Fruit fly (Drosophila melanogaster) whole organism, prepupa: ENCODE data around the gene lilli.

Experiments used
- Blimp-1 ChIP-seq: fragments of 200-800 bp; sonication (Bioruptor generic); optimal IDR thresholded peaks from 3 replicates; lab custom pipeline; 2017; ENCODE audit warnings: missing biosample characterization, missing genetic modification characterization, mild to moderate bottlenecking, moderate library complexity, missing genetic modification reagents
- CG10631 ChIP-seq: fragments of 200-800 bp; sonication (Bioruptor generic); optimal IDR thresholded peaks from 2 replicates; lab custom pipeline; 2016; ENCODE audit warnings: missing biosample characterization, missing genetic modification characterization
- CG10669 ChIP-seq: fragments of 200-800 bp; sonication (Bioruptor generic); optimal IDR thresholded peaks from 3 replicates; lab custom pipeline; 2018; ENCODE audit warnings: missing biosample characterization, mild to moderate bottlenecking, missing genetic modification characterization, moderate library complexity
- CG11294 ChIP-seq: fragments of 200-800 bp; sonication (Bioruptor generic); IDR thresholded peaks from 2 replicates; pipeline ENCODE4 v1.3.6; 2022; ENCODE audit warnings: missing biosample characterization, missing genetic modification characterization
- CG11902 ChIP-seq: fragments of 200-800 bp; sonication (Bioruptor generic); optimal IDR thresholded peaks from 3 replicates; lab custom pipeline; 2016; ENCODE audit warnings: missing biosample characterization, missing genetic modification characterization
- CG15336 ChIP-seq: fragments of 200-800 bp; sonication (Bioruptor generic); IDR thresholded peaks from 2 replicates; pipeline ENCODE4 v1.3.6; 2022; ENCODE audit warnings: missing biosample characterization, missing genetic modification characterization
- CG1621 ChIP-seq: fragments of 200-800 bp; sonication (Bioruptor generic); optimal IDR thresholded peaks from 3 replicates; lab custom pipeline; 2018; ENCODE audit warnings: missing biosample characterization, mild to moderate bottlenecking, missing genetic modification characterization
- CG16779 ChIP-seq: fragments of 200-800 bp; sonication (Bioruptor generic); optimal IDR thresholded peaks from 3 replicates; lab custom pipeline; 2017; ENCODE audit warnings: missing biosample characterization, mild to moderate bottlenecking, missing genetic modification characterization
- CG3032 ChIP-seq: fragments of 200-800 bp; optimal IDR thresholded peaks from 2 replicates; lab custom pipeline; 2019; ENCODE audit warnings: missing biosample characterization, mild to moderate bottlenecking, missing genetic modification characterization, moderate library complexity
- CG31627 ChIP-seq: fragments of 200-800 bp; sonication (Bioruptor generic); optimal IDR thresholded peaks from 3 replicates; lab custom pipeline; 2016; ENCODE audit warnings: missing biosample characterization, missing genetic modification characterization
- CG32006 ChIP-seq: fragments of 200-800 bp; sonication (Bioruptor generic); optimal IDR thresholded peaks from 3 replicates; lab custom pipeline; 2017; ENCODE audit warnings: missing biosample characterization, mild to moderate bottlenecking, missing genetic modification characterization
- CG34406 ChIP-seq: fragments of 200-800 bp; sonication (Bioruptor generic); optimal IDR thresholded peaks from 3 replicates; lab custom pipeline; 2016; ENCODE audit warnings: missing biosample characterization, missing genetic modification characterization
- CG6163 ChIP-seq: fragments of 200-800 bp; sonication (Bioruptor generic); IDR thresholded peaks from 3 replicates; pipeline ENCODE4 v1.3.6; 2022; ENCODE audit warnings: missing biosample characterization, missing genetic modification characterization
- CG6276 ChIP-seq: fragments of 200-800 bp; sonication (Bioruptor generic); optimal IDR thresholded peaks from 2 replicates; lab custom pipeline; 2017; ENCODE audit warnings: missing biosample characterization, mild to moderate bottlenecking, missing genetic modification characterization
- CG6792 ChIP-seq: fragments of 200-800 bp; sonication (Bioruptor generic); optimal IDR thresholded peaks from 3 replicates; lab custom pipeline; 2016; ENCODE audit warnings: missing biosample characterization, missing genetic modification characterization
- CG6808 ChIP-seq: fragments of 200-800 bp; sonication (Bioruptor generic); optimal IDR thresholded peaks from 3 replicates; lab custom pipeline; 2017; ENCODE audit warnings: missing biosample characterization, missing genetic modification characterization, mild to moderate bottlenecking, moderate library complexity, missing genetic modification reagents
- CG6854 ChIP-seq: fragments of 200-800 bp; sonication (Bioruptor generic); optimal IDR thresholded peaks from 2 replicates; lab custom pipeline; 2017; ENCODE audit warnings: missing biosample characterization, mild to moderate bottlenecking, missing genetic modification characterization
- CG8319 ChIP-seq: fragments of 200-800 bp; sonication (Bioruptor generic); optimal IDR thresholded peaks from 3 replicates; lab custom pipeline; 2016; ENCODE audit warnings: missing biosample characterization, missing genetic modification characterization
- CG8632 ChIP-seq: fragments of 200-800 bp; sonication (Bioruptor generic); optimal IDR thresholded peaks from 3 replicates; lab custom pipeline; 2016; ENCODE audit warnings: missing biosample characterization, missing genetic modification characterization
- CG9139 ChIP-seq: fragments of 200-800 bp; sonication (Bioruptor generic); optimal IDR thresholded peaks from 3 replicates; lab custom pipeline; 2017; ENCODE audit warnings: missing biosample characterization, mild to moderate bottlenecking, missing genetic modification characterization
- Eip75B ChIP-seq: fragments of 200-800 bp; sonication (Bioruptor generic); optimal IDR thresholded peaks from 3 replicates; lab custom pipeline; 2016; ENCODE audit warnings: missing biosample characterization, missing genetic modification characterization
- Eip78C ChIP-seq: fragments of 200-800 bp; sonication (Bioruptor generic); peaks from one replicate; lab custom pipeline; 2016; ENCODE audit warnings: missing biosample characterization, missing genetic modification characterization
- Eip93F ChIP-seq: fragments of 200-800 bp; sonication (Bioruptor generic); optimal IDR thresholded peaks from 2 replicates; lab custom pipeline; 2016; ENCODE audit warnings: missing biosample characterization, mild to moderate bottlenecking, missing genetic modification characterization
- Ets21C ChIP-seq: fragments of 200-800 bp; sonication (Bioruptor generic); optimal IDR thresholded peaks from 3 replicates; lab custom pipeline; 2016; ENCODE audit warnings: missing biosample characterization, missing genetic modification characterization
- Gug ChIP-seq: fragments of 200-800 bp; sonication (Bioruptor generic); IDR thresholded peaks from 2 replicates; pipeline ENCODE4 v1.3.6; 2022; ENCODE audit warnings: missing biosample characterization, missing genetic modification characterization
- Hr4 ChIP-seq: fragments of 200-800 bp; sonication (Bioruptor generic); optimal IDR thresholded peaks from 3 replicates; lab custom pipeline; 2016; ENCODE audit warnings: missing biosample characterization, missing genetic modification characterization
- Lpt ChIP-seq: fragments of 200-800 bp; sonication (Bioruptor generic); optimal IDR thresholded peaks from 3 replicates; lab custom pipeline; 2016; ENCODE audit warnings: missing biosample characterization, missing genetic modification characterization
- Met ChIP-seq: fragments of 200-800 bp; sonication (Bioruptor generic); optimal IDR thresholded peaks from 3 replicates; lab custom pipeline; 2016; ENCODE audit warnings: missing biosample characterization, missing genetic modification characterization
- OdsH ChIP-seq: fragments of 200-800 bp; sonication (Bioruptor generic); optimal IDR thresholded peaks from 3 replicates; lab custom pipeline; 2016; ENCODE audit warnings: missing biosample characterization, missing genetic modification characterization
- Smox ChIP-seq: fragments of 200-800 bp; sonication (Bioruptor generic); optimal IDR thresholded peaks from 3 replicates; lab custom pipeline; 2016; ENCODE audit warnings: missing biosample characterization, missing genetic modification characterization
- Sox102F ChIP-seq: fragments of 200-800 bp; sonication (Bioruptor generic); optimal IDR thresholded peaks from 2 replicates; lab custom pipeline; 2016; ENCODE audit warnings: missing biosample characterization, mild to moderate bottlenecking, missing genetic modification characterization
- Sox15 ChIP-seq: fragments of 200-800 bp; sonication (Bioruptor generic); optimal IDR thresholded peaks from 3 replicates; lab custom pipeline; 2016; ENCODE audit warnings: missing biosample characterization, missing genetic modification characterization
- achi ChIP-seq: fragments of 200-800 bp; sonication (Bioruptor generic); optimal IDR thresholded peaks from 3 replicates; lab custom pipeline; 2016; ENCODE audit warnings: missing biosample characterization, missing genetic modification characterization
- acj6 ChIP-seq: fragments of 200-800 bp; sonication (Bioruptor generic); optimal IDR thresholded peaks from 3 replicates; lab custom pipeline; 2016; ENCODE audit warnings: missing biosample characterization, missing genetic modification characterization
- cyc ChIP-seq: fragments of 200-800 bp; sonication (Bioruptor generic); optimal IDR thresholded peaks from 3 replicates; lab custom pipeline; 2016; ENCODE audit warnings: missing biosample characterization, missing genetic modification characterization
- dac ChIP-seq: fragments of 200-800 bp; sonication (Bioruptor generic); optimal IDR thresholded peaks from 2 replicates; lab custom pipeline; 2017; ENCODE audit warnings: missing biosample characterization, mild to moderate bottlenecking, missing genetic modification characterization
- dsx ChIP-seq: fragments of 200-800 bp; optimal IDR thresholded peaks from 3 replicates; lab custom pipeline; 2019; ENCODE audit warnings: missing biosample characterization, mild to moderate bottlenecking, missing genetic modification characterization, moderate library complexity; ENCODE audit not compliant: poor library complexity, severe bottlenecking
- esn ChIP-seq: fragments of 200-800 bp; sonication (Bioruptor generic); optimal IDR thresholded peaks from 2 replicates; lab custom pipeline; 2016; ENCODE audit warnings: missing biosample characterization, mild to moderate bottlenecking, missing genetic modification characterization, moderate library complexity
- fd59A ChIP-seq: fragments of 200-800 bp; sonication (Bioruptor generic); optimal IDR thresholded peaks from 2 replicates; lab custom pipeline; 2017; ENCODE audit warnings: missing biosample characterization, mild to moderate bottlenecking, missing genetic modification characterization, missing genetic modification reagents
- fd85E ChIP-seq: fragments of 200-800 bp; sonication (Bioruptor generic); optimal IDR thresholded peaks from 3 replicates; lab custom pipeline; 2016; ENCODE audit warnings: missing biosample characterization, missing genetic modification characterization
- fkh ChIP-seq: fragments of 200-800 bp; sonication (Bioruptor generic); optimal IDR thresholded peaks from 3 replicates; lab custom pipeline; 2017; ENCODE audit warnings: missing biosample characterization, mild to moderate bottlenecking, missing genetic modification characterization, moderate library complexity
- lz ChIP-seq: fragments of 200-800 bp; sonication (Bioruptor generic); optimal IDR thresholded peaks from 3 replicates; lab custom pipeline; 2016; ENCODE audit warnings: missing biosample characterization, missing genetic modification characterization
- net ChIP-seq: fragments of 200-800 bp; sonication (Bioruptor generic); optimal IDR thresholded peaks from 3 replicates; lab custom pipeline; 2016; ENCODE audit warnings: missing biosample characterization, missing genetic modification characterization
- salr ChIP-seq, 2 experiments: fragments of 200-800 bp; sonication (Bioruptor generic); optimal IDR thresholded peaks; 3 replicates each; lab custom pipeline; 2016 to 2018; ENCODE audit warnings: missing biosample characterization in 2 of 2, missing genetic modification characterization in 2 of 2, mild to moderate bottlenecking in 1 of 2
- topi ChIP-seq: fragments of 200-800 bp; sonication (Bioruptor generic); optimal IDR thresholded peaks from 3 replicates; lab custom pipeline; 2016; ENCODE audit warnings: missing biosample characterization, missing genetic modification characterization
- vri ChIP-seq: fragments of 200-800 bp; sonication (Bioruptor generic); optimal IDR thresholded peaks from 3 replicates; lab custom pipeline; 2016; ENCODE audit warnings: missing biosample characterization, mild to moderate bottlenecking, missing genetic modification characterization

The lilli gene

dm6 chr2L:2874542-2875194 lies 11.1 kb upstream of the lilli start, which contains the start of gene CG8814 (continued):
- TF ChIP-seq CG15336 (GFP tag; lab: Robert Waterston, UW) (peak; percentile 74), achi (GFP tag; lab: Kevin White, UChicago) (peak; percentile 53), CG11902 (GFP tag; lab: Kevin White, UChicago) (peak; percentile 50), CG6276 (peak; percentile 92), CG32006 (GFP tag; lab: Kevin White, UChicago) (peak; percentile 69), CG10631 (GFP tag; lab: Kevin White, UChicago) (peak; percentile 80), salr (GFP tag; optimal IDR thresholded peaks at IDR 0.05; lab: Kevin White, UChicago) (no peak), lz (GFP tag; lab: Kevin White, UChicago) (peak; percentile 65), CG1621 (peak; percentile 39), CG16779 (peak; percentile 92), CG6792 (peak; percentile 60), Eip93F (GFP tag; lab: Kevin White, UChicago) (peak; percentile 68), CG31627 (GFP tag; lab: Kevin White, UChicago) (peak; percentile 69), CG10669 (peak; percentile 37), Hr4 (GFP tag; lab: Kevin White, UChicago) (peak; percentile 71), CG3032 (peak; percentile 59), cyc (peak; percentile 57), esn (GFP tag; lab: Kevin White, UChicago) (peak; percentile 71), CG11294 (GFP tag; lab: Robert Waterston, UW) (no peak; the same call in 1 of the 2 replicates), Gug (GFP tag; lab: Robert Waterston, UW) (no peak; the same call in 1 of the 2 replicates), CG6163 (GFP tag; lab: Robert Waterston, UW) (peak; percentile 81), fd85E (GFP tag; lab: Kevin White, UChicago) (no peak), CG34406 (GFP tag; lab: Kevin White, UChicago) (peak; percentile 40), Eip75B (GFP tag; lab: Kevin White, UChicago) (peak; percentile 18), fd59A (GFP tag; lab: Kevin White, UChicago) (peak; percentile 23), Ets21C (GFP tag; lab: Kevin White, UChicago) (peak; percentile 56)

- TF ChIP-seq net (GFP tag; lab: Kevin White, UChicago) (no peak), esn (GFP tag; lab: Kevin White, UChicago) (peak; percentile 72), CG32006 (GFP tag; lab: Kevin White, UChicago) (peak; percentile 51), lz (GFP tag; lab: Kevin White, UChicago) (peak; percentile 77), Smox (GFP tag; lab: Kevin White, UChicago) (peak; percentile 54), achi (GFP tag; lab: Kevin White, UChicago) (peak; percentile 31), Hr4 (GFP tag; lab: Kevin White, UChicago) (peak; percentile 70), CG1621 (peak; percentile 58), topi (GFP tag; lab: Kevin White, UChicago) (peak; percentile 60), fkh (GFP tag; lab: Kevin White, UChicago) (peak; percentile 94), CG8632 (GFP tag; lab: Kevin White, UChicago) (peak; percentile 22), fd59A (GFP tag; lab: Kevin White, UChicago) (peak; percentile 9), cyc (peak; percentile 77), CG11294 (GFP tag; lab: Robert Waterston, UW) (peak; percentile 37; the same call in 1 of the 2 replicates), dsx (GFP tag; lab: Kevin White, UChicago) (peak; percentile 55), CG31627 (GFP tag; lab: Kevin White, UChicago) (peak; percentile 78), CG6163 (GFP tag; lab: Robert Waterston, UW) (no peak), CG16779 (no peak), CG9139 (GFP tag; lab: Kevin White, UChicago) (no peak), Lpt (no peak), acj6 (GFP tag; lab: Kevin White, UChicago) (peak; percentile 74), CG34406 (GFP tag; lab: Kevin White, UChicago) (peak; percentile 24), dac (GFP tag; lab: Kevin White, UChicago) (peak; percentile 24), CG10631 (GFP tag; lab: Kevin White, UChicago) (peak; percentile 50), Gug (GFP tag; lab: Robert Waterston, UW) (peak; percentile 63), Met (peak; percentile 53), CG6808 (peak; percentile 43), vri (GFP tag; lab: Kevin White, UChicago) (peak; percentile 2), Sox15 (GFP tag; lab: Kevin White, UChicago) (peak; percentile 58), OdsH (GFP tag; lab: Kevin White, UChicago) (peak; percentile 46), CG8319 (GFP tag; lab: Kevin White, UChicago) (peak; percentile 15), Eip78C (GFP tag; lab: Kevin White, UChicago) (peak; percentile 76), CG10669 (peak; percentile 54), Sox102F (peak; percentile 51), Blimp-1 (peak; percentile 2), CG6854 (no peak), fd85E (GFP tag; lab: Kevin White, UChicago) (no peak)
Observed at dm6 chr2L:2878188-2878587, 7.5 kb upstream of the lilli start, which contains the start of the genes Prx6a and Sbat. TSS of gene Prx6a (minus strand) at chr2L:2878232. TSS of gene Sbat (plus strand) at chr2L:2878344.
